Worm (Caenorhabditis elegans) whole organism, early embryonic: ENCODE measurements around the gene cox-6A.

Experiments
- F13C5.2 ChIP-seq: sonication (generic microtip); optimal IDR thresholded peaks from 2 replicates; lab custom pipeline; 2017; ENCODE audit warnings: mild to moderate bottlenecking, missing genetic modification characterization, inconsistent platforms, missing compliant biosample characterization
- ama-1 ChIP-seq: fragments of 150-350 bp; optimal IDR thresholded peaks from 2 replicates; lab custom pipeline; 2014
- ets-7 ChIP-seq: sonication (generic microtip); optimal IDR thresholded peaks from 2 replicates; lab custom pipeline; 2016; ENCODE audit warnings: missing genotype, missing genetic modification characterization, missing compliant biosample characterization
- flt-1 ChIP-seq: fragments of 200-800 bp; sonication (Bioruptor generic); IDR thresholded peaks from 2 replicates; pipeline ENCODE4 v1.3.6; 2022; ENCODE audit warnings: missing genetic modification characterization, missing compliant biosample characterization
- hmbx-1 ChIP-seq: sonication (generic microtip); optimal IDR thresholded peaks from 2 replicates; lab custom pipeline; 2016; ENCODE audit warnings: mild to moderate bottlenecking, missing genetic modification characterization, missing compliant biosample characterization
- pes-1 ChIP-seq: fragments of 200-800 bp; sonication (Bioruptor generic); IDR thresholded peaks from 2 replicates; pipeline ENCODE4 v1.3.6; 2022; ENCODE audit warnings: missing genetic modification reagents, missing genetic modification characterization, missing compliant biosample characterization
- scrt-1 ChIP-seq: fragments of 200-800 bp; sonication (Bioruptor generic); IDR thresholded peaks from 2 replicates; pipeline ENCODE4 v1.3.6; 2022; ENCODE audit warnings: missing genetic modification characterization, missing compliant biosample characterization
- sea-1 ChIP-seq: fragments of 200-800 bp; sonication (Bioruptor generic); conservative IDR thresholded peaks from 2 replicates; pipeline ENCODE4 v1.3.6; 2022; ENCODE audit warnings: missing genetic modification characterization, missing compliant biosample characterization
- tra-4 ChIP-seq: sonication (generic microtip); optimal IDR thresholded peaks from 2 replicates; lab custom pipeline; 2017; ENCODE audit warnings: missing genetic modification characterization, missing compliant biosample characterization

DNA sequence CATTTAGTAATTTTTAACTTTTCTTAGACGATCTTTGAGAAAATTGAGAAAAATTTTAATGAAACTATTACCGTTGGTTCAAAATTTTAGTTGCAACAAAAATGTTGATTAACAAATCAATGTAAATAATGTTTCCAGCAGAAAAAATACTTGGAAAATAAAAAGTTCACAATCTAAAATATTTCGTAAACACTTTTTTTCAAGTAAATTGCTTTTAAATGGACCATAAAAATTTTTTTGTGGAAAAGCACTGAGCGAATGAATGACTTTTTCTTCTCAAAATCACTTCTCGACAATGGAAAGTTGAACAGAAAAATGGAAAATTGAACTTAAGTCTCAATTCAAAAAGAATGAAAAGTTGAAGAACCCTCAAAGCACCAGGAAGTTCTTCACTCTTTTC lies 28.0 kb upstream of the cox-6A start, which contains the start of gene C45G9.8:
- TF ChIP-seq ama-1 (lab: Kevin White, UChicago): no peak
- no peak for TF ChIP-seq tra-4 (tag; lab: Kevin White, UChicago)
- no peak for TF ChIP-seq hmbx-1
- TF ChIP-seq pes-1: no peak
- TF ChIP-seq F13C5.2: no peak
- TF ChIP-seq ets-7 (tag; lab: Kevin White, UChicago): no peak
- TF ChIP-seq sea-1 (GFP tag; lab: Robert Waterston, UW): no peak
- TF ChIP-seq scrt-1 (GFP tag; lab: Robert Waterston, UW): no peak
- no peak for TF ChIP-seq flt-1 (GFP tag; lab: Robert Waterston, UW)
